Fruit fly (Drosophila melanogaster): ENCODE results near the gene GCC185.

Gene GCC185

DNA sequence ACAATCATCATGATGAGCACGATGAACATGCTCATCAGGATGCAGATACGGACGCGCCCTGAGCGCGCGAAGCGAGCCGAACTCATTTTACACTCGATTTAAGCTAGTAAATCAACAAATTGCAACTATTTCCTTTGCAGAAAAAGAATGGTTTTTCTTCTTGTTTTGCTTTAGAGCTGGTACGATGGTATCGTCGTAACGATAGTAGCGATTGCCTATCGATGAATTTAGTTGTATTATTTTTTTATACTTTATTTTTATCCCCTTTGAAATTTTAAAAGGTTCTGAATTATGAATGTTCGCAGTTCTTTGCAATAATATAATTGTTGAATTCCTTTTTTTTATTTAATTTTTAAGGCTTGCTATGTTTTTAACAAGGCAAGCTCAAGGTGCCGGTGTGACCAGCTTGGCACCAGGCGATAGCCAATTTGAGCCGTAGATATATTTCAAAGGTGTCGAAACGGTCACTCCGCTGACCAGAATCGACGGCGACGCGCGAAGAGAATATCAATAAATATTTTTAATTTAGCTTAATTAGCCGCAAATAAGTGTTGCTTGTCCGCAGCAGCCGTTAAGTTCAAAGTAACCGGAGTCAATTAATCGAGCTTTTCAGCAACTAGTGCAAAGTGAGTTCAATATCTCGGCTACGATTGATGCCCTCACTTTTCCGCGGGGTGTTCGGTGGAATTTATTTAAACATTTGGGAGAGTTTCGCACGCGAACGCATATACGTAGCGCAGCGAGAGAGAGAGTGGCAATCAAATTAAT is 43.1 kb upstream of the GCC185 start, which contains the start of the genes CG12213 and GC1 (continued):
- TF ChIP-seq CG32006 (GFP tag; optimal IDR thresholded peaks at IDR 0.05): peak; percentile 30
- peak; percentile 24 for TF ChIP-seq lz (GFP tag; optimal IDR thresholded peaks at IDR 0.05)
- TF ChIP-seq OdsH (GFP tag; optimal IDR thresholded peaks at IDR 0.05): peak; percentile 24
- no peak for TF ChIP-seq CG6163 (GFP tag; IDR thresholded peaks at IDR 0.05)
- peak; percentile 40 for TF ChIP-seq Met (GFP tag; optimal IDR thresholded peaks at IDR 0.05)
- peak; percentile 16 for TF ChIP-seq CG31627 (GFP tag; optimal IDR thresholded peaks at IDR 0.05)
- no peak for TF ChIP-seq pdm3 (GFP tag; optimal IDR thresholded peaks at IDR 0.05)
- peak; percentile 57 for TF ChIP-seq CG3032 (tag; optimal IDR thresholded peaks at IDR 0.05)
- peak; percentile 36 for TF ChIP-seq Eip78C (GFP tag)

DNA sequence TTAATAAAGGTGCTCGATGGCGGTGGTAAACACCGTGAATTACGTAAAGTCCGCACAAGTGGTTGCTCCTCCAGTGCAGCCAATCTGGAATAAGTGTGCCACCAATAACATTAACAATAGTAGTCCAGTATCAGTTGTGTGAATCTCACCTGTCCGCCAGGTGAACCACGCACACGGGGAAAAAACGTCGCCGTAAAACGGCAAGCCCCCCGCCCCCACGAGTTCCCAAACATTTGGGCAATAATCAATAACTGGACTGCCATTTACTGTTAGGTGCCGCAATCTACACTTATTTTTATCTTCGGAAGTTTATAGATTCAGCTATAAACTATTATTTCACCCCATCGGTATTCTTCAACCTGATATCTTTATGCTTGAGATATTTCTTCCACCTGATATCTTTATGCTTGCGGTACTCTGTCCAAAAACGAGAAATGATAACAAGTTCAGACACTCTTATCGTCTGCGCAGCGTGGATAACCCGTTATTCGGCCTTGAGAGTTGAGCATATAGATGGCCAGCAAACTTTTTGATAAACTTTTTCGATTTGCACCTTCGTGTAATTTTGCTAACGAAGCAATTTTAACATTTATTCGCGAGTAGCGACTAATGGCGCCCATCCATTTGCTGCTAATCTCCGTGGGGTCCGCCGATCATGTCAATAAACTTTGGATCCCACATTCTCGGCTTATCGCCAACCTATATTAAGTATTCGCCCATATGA is 42.4 kb upstream of the GCC185 start:
- TF ChIP-seq CG7368 (GFP tag; optimal IDR thresholded peaks at IDR 0.05) (no peak), OdsH (GFP tag; optimal IDR thresholded peaks at IDR 0.05) (no peak), CG6808 (GFP tag; optimal IDR thresholded peaks at IDR 0.05) (no peak), fkh (GFP tag; optimal IDR thresholded peaks at IDR 0.05) (peak; percentile 38), vri (GFP tag; optimal IDR thresholded peaks at IDR 0.05) (peak; percentile 46), pdm3 (GFP tag; optimal IDR thresholded peaks at IDR 0.05) (no peak), CG11902 (GFP tag; optimal IDR thresholded peaks at IDR 0.05) (no peak), CG6792 (GFP tag; optimal IDR thresholded peaks at IDR 0.05) (no peak), svp (GFP tag) (peak; percentile 86), Eip78C (GFP tag) (peak; percentile 68)

DNA sequence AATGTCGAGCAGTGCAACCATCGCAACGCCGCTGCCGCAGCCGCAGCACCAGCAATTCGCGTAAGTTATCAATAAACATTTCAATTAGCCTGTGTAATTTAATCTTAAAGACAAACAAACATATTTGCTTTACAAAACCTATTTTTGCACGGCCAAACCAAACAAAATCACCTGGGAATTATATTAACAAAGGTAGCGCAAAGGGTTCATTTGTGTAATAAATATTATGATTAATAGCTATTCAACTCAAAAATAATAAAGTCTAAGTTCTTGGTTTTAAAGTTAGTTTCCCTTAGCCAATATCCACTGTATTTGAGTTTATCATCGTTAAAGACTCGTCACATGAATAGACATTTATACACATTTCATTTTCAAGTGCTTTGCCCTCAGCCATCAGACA is 41.4 kb upstream of the GCC185 start:
- TF ChIP-seq acj6 (GFP tag; optimal IDR thresholded peaks at IDR 0.05) (peak; percentile 44), Lpt (GFP tag; optimal IDR thresholded peaks at IDR 0.05) (peak; percentile 37), Hr4 (GFP tag; optimal IDR thresholded peaks at IDR 0.05) (peak; percentile 64), net (GFP tag; optimal IDR thresholded peaks at IDR 0.05) (peak; percentile 36), CG10669 (GFP tag; optimal IDR thresholded peaks at IDR 0.05) (peak; percentile 9), svp (GFP tag) (peak; percentile 47), CG15336 (GFP tag; IDR thresholded peaks at IDR 0.05) (peak; percentile 77), OdsH (GFP tag; optimal IDR thresholded peaks at IDR 0.05) (peak; percentile 49), CG4318 (GFP tag; optimal IDR thresholded peaks at IDR 0.05) (no peak), CG32006 (GFP tag; optimal IDR thresholded peaks at IDR 0.05) (peak; percentile 73), eg (GFP tag; IDR thresholded peaks at IDR 0.05) (peak; percentile 56; the same call in 1 of the 3 replicates), Eip78C (GFP tag) (peak; percentile 73), CG8119 (GFP tag; IDR thresholded peaks at IDR 0.05) (peak; percentile 70), Gug (GFP tag; IDR thresholded peaks at IDR 0.05) (peak; percentile 45; the same call in 1 of the 2 replicates), Sox15 (GFP tag; optimal IDR thresholded peaks at IDR 0.05) (no peak), CG6163 (GFP tag; IDR thresholded peaks at IDR 0.05) (peak; percentile 57; the same call in 2 of the 3 replicates), Sox14 (GFP tag; optimal IDR thresholded peaks at IDR 0.05) (peak; percentile 35), CG10631 (GFP tag; optimal IDR thresholded peaks at IDR 0.05) (peak; percentile 12), achi (GFP tag; optimal IDR thresholded peaks at IDR 0.05) (peak; percentile 36), Ets96B (tag; optimal IDR thresholded peaks at IDR 0.05) (peak; percentile 7), CG11294 (GFP tag; IDR thresholded peaks at IDR 0.05) (no peak), CG8319 (GFP tag; optimal IDR thresholded peaks at IDR 0.05) (no peak), Eip75B (GFP tag; optimal IDR thresholded peaks at IDR 0.05) (no peak), salr (GFP tag; optimal IDR thresholded peaks at IDR 0.05) (no peak), CG6276 (GFP tag; optimal IDR thresholded peaks at IDR 0.05) (peak; percentile 70), CG3919 (GFP tag; optimal IDR thresholded peaks at IDR 0.05) (peak; percentile 8), Met (GFP tag; optimal IDR thresholded peaks at IDR 0.05) (peak; percentile 15)

Measured in whole organism, prepupa.